Worm (Caenorhabditis elegans) whole organism, L1 larva: ENCODE measurements around the gene ddn-2.

Experiments
- C04F5.9 ChIP-seq: sonication (generic microtip); optimal IDR thresholded peaks from 2 replicates; lab custom pipeline; 2016; ENCODE audit warnings: missing genetic modification characterization, missing compliant biosample characterization
- C16A3.4 ChIP-seq: fragments of 150-350 bp; optimal IDR thresholded peaks from 2 replicates; lab custom pipeline; 2014; ENCODE audit warnings: missing biosample characterization, missing genetic modification characterization
- Y116A8C.19 ChIP-seq: sonication (generic microtip); optimal IDR thresholded peaks from 2 replicates; lab custom pipeline; 2016; ENCODE audit warnings: missing compliant biosample characterization, missing genetic modification characterization, borderline replicate concordance
- aha-1 ChIP-seq: fragments of 150-350 bp; optimal IDR thresholded peaks from 2 replicates; lab custom pipeline; 2014; ENCODE audit warnings: missing biosample characterization, missing genetic modification characterization
- ama-1 ChIP-seq: fragments of 150-350 bp; optimal IDR thresholded peaks from 2 replicates; lab custom pipeline; 2014
- blmp-1 ChIP-seq: fragments of 150-350 bp; optimal IDR thresholded peaks from 2 replicates; lab custom pipeline; 2014; ENCODE audit warnings: missing biosample characterization, missing genetic modification characterization
- ceh-8 ChIP-seq: fragments of 200-800 bp; sonication (Bioruptor generic); optimal IDR thresholded peaks from 2 replicates; lab custom pipeline; 2018; ENCODE audit warnings: mild to moderate bottlenecking, missing genetic modification characterization, moderate library complexity, missing compliant biosample characterization
- ceh-90 ChIP-seq: sonication (generic microtip); optimal IDR thresholded peaks from 2 replicates; lab custom pipeline; 2016; ENCODE audit warnings: missing genetic modification characterization, missing compliant biosample characterization
- ces-1 ChIP-seq: fragments of 150-350 bp; optimal IDR thresholded peaks from 2 replicates; lab custom pipeline; 2014; ENCODE audit warnings: missing biosample characterization, missing genetic modification reagents, missing genetic modification characterization
- dpl-1 ChIP-seq, 3 experiments: fragments of 150-350 bp in 2 of 3; sonication (generic microtip) in 1 of 3; optimal IDR thresholded peaks; 2 replicates each; lab custom pipeline; 2014 to 2017; ENCODE audit warnings: missing biosample characterization in 3 of 3, missing genetic modification characterization in 3 of 3, missing genetic modification reagents in 3 of 3
- dsc-1 ChIP-seq: sonication (generic microtip); optimal IDR thresholded peaks from 2 replicates; lab custom pipeline; 2016; ENCODE audit warnings: mild to moderate bottlenecking, missing genetic modification characterization, missing compliant biosample characterization
- egl-13 ChIP-seq: sonication (generic microtip); optimal IDR thresholded peaks from 2 replicates; lab custom pipeline; 2016; ENCODE audit warnings: missing genotype, missing genetic modification reagents, missing genetic modification characterization, missing compliant biosample characterization
- elt-2 ChIP-seq: sonication (generic microtip); optimal IDR thresholded peaks from 2 replicates; lab custom pipeline; 2016; ENCODE audit warnings: missing genetic modification characterization, mild to moderate bottlenecking, inconsistent platforms, missing compliant biosample characterization, missing genetic modification reagents
- elt-3 ChIP-seq, 6 experiments: fragments of 150-350 bp in 1 of 6; sonication (generic microtip); optimal IDR thresholded peaks; 2 replicates each; lab custom pipeline; 2017 to 2018; ENCODE audit warnings: missing biosample characterization in 6 of 6, missing genetic modification characterization in 6 of 6, inconsistent platforms in 1 of 6
- fkh-4 ChIP-seq: sonication (generic microtip); optimal IDR thresholded peaks from 2 replicates; lab custom pipeline; 2016; ENCODE audit warnings: missing compliant biosample characterization, missing genetic modification characterization, borderline replicate concordance
- fos-1 ChIP-seq: fragments of 150-350 bp; optimal IDR thresholded peaks from 2 replicates; lab custom pipeline; 2014; ENCODE audit warnings: missing biosample characterization, missing genetic modification characterization
- hlh-17 ChIP-seq: fragments of 200-800 bp; sonication (Bioruptor generic); optimal IDR thresholded peaks from 2 replicates; lab custom pipeline; 2018; ENCODE audit warnings: missing genetic modification characterization, mild to moderate bottlenecking, missing compliant biosample characterization, moderate library complexity, borderline replicate concordance
- irx-1 ChIP-seq: sonication (generic microtip); optimal IDR thresholded peaks from 2 replicates; lab custom pipeline; 2016; ENCODE audit warnings: missing genetic modification characterization, missing compliant biosample characterization
- jun-1 ChIP-seq: fragments of 150-350 bp; optimal IDR thresholded peaks from 2 replicates; lab custom pipeline; 2014; ENCODE audit warnings: missing biosample characterization, missing genetic modification reagents, missing genetic modification characterization
- lin-15B ChIP-seq: fragments of 150-350 bp; sonication (generic microtip); optimal IDR thresholded peaks from 3 replicates; lab custom pipeline; 2014; ENCODE audit warnings: missing biosample characterization, missing genetic modification characterization
- lin-35 ChIP-seq, 2 experiments: fragments of 150-350 bp; optimal IDR thresholded peaks; 2 replicates each; lab custom pipeline; 2014; ENCODE audit warnings: missing biosample characterization in 2 of 2, missing genetic modification characterization in 2 of 2, missing genetic modification reagents in 2 of 2
- mdl-1 ChIP-seq, 2 experiments: fragments of 150-350 bp; optimal IDR thresholded peaks; 2 replicates each; lab custom pipeline; 2014 to 2017; ENCODE audit warnings: missing biosample characterization in 2 of 2, missing genetic modification characterization in 2 of 2, inconsistent platforms in 1 of 2
- mef-2 ChIP-seq: fragments of 150-350 bp; optimal IDR thresholded peaks from 2 replicates; lab custom pipeline; 2014; ENCODE audit warnings: missing biosample characterization, missing genetic modification characterization
- mep-1 ChIP-seq: fragments of 150-350 bp; optimal IDR thresholded peaks from 2 replicates; lab custom pipeline; 2014; ENCODE audit warnings: missing biosample characterization, missing genetic modification characterization
- nhr-12 ChIP-seq: sonication (generic microtip); optimal IDR thresholded peaks from 2 replicates; lab custom pipeline; 2017; ENCODE audit warnings: missing biosample characterization, missing genetic modification characterization
- nhr-19 ChIP-seq: fragments of 200-800 bp; sonication (Bioruptor generic); conservative IDR thresholded peaks from 2 replicates; pipeline ENCODE4 v1.3.6; 2022; ENCODE audit warnings: missing genetic modification characterization, missing compliant biosample characterization
- nhr-47 ChIP-seq: sonication (generic microtip); optimal IDR thresholded peaks from 2 replicates; lab custom pipeline; 2016; ENCODE audit warnings: mild to moderate bottlenecking, missing genetic modification characterization, moderate library complexity, missing compliant biosample characterization
- nhr-90 ChIP-seq: sonication (generic microtip); optimal IDR thresholded peaks from 2 replicates; lab custom pipeline; 2016; ENCODE audit warnings: mild to moderate bottlenecking, missing genetic modification characterization, missing compliant biosample characterization; ENCODE audit not compliant: poor library complexity
- pag-3 ChIP-seq: sonication (generic microtip); optimal IDR thresholded peaks from 2 replicates; lab custom pipeline; 2017; ENCODE audit warnings: missing genetic modification characterization, mild to moderate bottlenecking, missing compliant biosample characterization, antibody characterized with exemption, borderline replicate concordance; ENCODE audit not compliant: insufficient read depth
- skn-1 ChIP-seq: fragments of 150-350 bp; optimal IDR thresholded peaks from 2 replicates; lab custom pipeline; 2014; ENCODE audit warnings: missing biosample characterization, missing genetic modification characterization
- snu-23 ChIP-seq: sonication (generic microtip); optimal IDR thresholded peaks from 2 replicates; lab custom pipeline; 2016; ENCODE audit warnings: missing genetic modification characterization, missing compliant biosample characterization
- sox-4 ChIP-seq: sonication (generic microtip); optimal IDR thresholded peaks from 2 replicates; lab custom pipeline; 2016; ENCODE audit warnings: missing genetic modification characterization, missing compliant biosample characterization
- sptf-1 ChIP-seq: fragments of 150-350 bp; optimal IDR thresholded peaks from 2 replicates; lab custom pipeline; 2014; ENCODE audit warnings: missing biosample characterization, missing genetic modification characterization
- unc-130 ChIP-seq: fragments of 150-350 bp; optimal IDR thresholded peaks from 2 replicates; lab custom pipeline; 2017; ENCODE audit warnings: missing biosample characterization, missing genetic modification characterization, inconsistent platforms
- unc-86 ChIP-seq: sonication (generic microtip); optimal IDR thresholded peaks from 2 replicates; lab custom pipeline; 2016; ENCODE audit warnings: missing genetic modification characterization, missing compliant biosample characterization
- vab-15 ChIP-seq: sonication (generic microtip); optimal IDR thresholded peaks from 2 replicates; lab custom pipeline; 2017; ENCODE audit warnings: missing genotype, mild to moderate bottlenecking, missing genetic modification characterization, missing compliant biosample characterization
- ztf-4 ChIP-seq: fragments of 150-350 bp; optimal IDR thresholded peaks from 2 replicates; lab custom pipeline; 2014; ENCODE audit warnings: missing biosample characterization, missing genetic modification characterization

Gene ddn-2

ce11 chrII:12879758-12880157 is 29.1 kb upstream of the ddn-2 start:
- TF ChIP-seq unc-86 (tag; lab: Kevin White, UChicago) (no peak), elt-2 (peak; percentile 73), lin-35 (GFP tag; optimal IDR thresholded peaks at IDR 0.05; lab: Kevin White, UChicago) (no peak), blmp-1 (peak; percentile 20), C16A3.4 (tag; lab: Kevin White, UChicago) (no peak), C04F5.9 (tag; lab: Kevin White, UChicago) (no peak), elt-3 (tag; optimal IDR thresholded peaks at IDR 0.05; lab: Kevin White, UChicago) (peak in 1 of 6 experiments; percentile 70), nhr-19 (GFP tag; lab: Robert Waterston, UW) (0 out of 2 replicates have a peak, but pooled peaks have one; percentile 8), pag-3 (tag; lab: Kevin White, UChicago) (no peak), sox-4 (tag; lab: Kevin White, UChicago) (no peak), nhr-12 (no peak), nhr-47 (tag; lab: Kevin White, UChicago) (no peak), ztf-4 (tag; lab: Kevin White, UChicago) (no peak)

- TF ChIP-seq egl-13 (tag; lab: Kevin White, UChicago) = no peak
Measured at ce11 chrII:12880406-12880805, 28.5 kb upstream of the ddn-2 start, which contains the start of gene F35C5.1. Gene F35C5.1, plus strand, starts transcription at chrII:12880804.

- TF ChIP-seq nhr-19 (GFP tag; lab: Robert Waterston, UW) (no peak), fos-1 (tag; lab: Kevin White, UChicago) (no peak), hlh-17 (no peak), mdl-1 (tag; optimal IDR thresholded peaks at IDR 0.05; lab: Kevin White, UChicago) (no peak), irx-1 (no peak), ama-1 (lab: Kevin White, UChicago) (no peak), fkh-4 (tag; lab: Kevin White, UChicago) (no peak), nhr-12 (no peak), unc-86 (tag; lab: Kevin White, UChicago) (no peak), ceh-8 (no peak), unc-130 (no peak)
Measured at ce11 chrII:12884972-12885371, 23.9 kb upstream of the ddn-2 start, which contains the start of gene sra-14. Gene sra-14, plus strand, starts transcription at chrII:12885272.

- TF ChIP-seq mef-2 = no peak
- no peak for TF ChIP-seq fkh-4 (tag; lab: Kevin White, UChicago)
- no peak for TF ChIP-seq nhr-90 (tag; lab: Kevin White, UChicago)
- no peak for TF ChIP-seq jun-1 (tag; lab: Kevin White, UChicago)
- TF ChIP-seq sptf-1 (tag; lab: Kevin White, UChicago) = no peak
- TF ChIP-seq dsc-1 (tag; lab: Kevin White, UChicago) = no peak
- TF ChIP-seq snu-23 (GFP tag; lab: Kevin White, UChicago) = no peak
- TF ChIP-seq ceh-90 = no peak
- TF ChIP-seq mep-1 (tag; lab: Kevin White, UChicago) = no peak
- TF ChIP-seq dpl-1 (GFP tag; optimal IDR thresholded peaks at IDR 0.05; lab: Kevin White, UChicago) = no peak
- TF ChIP-seq Y116A8C.19 = no peak
- no peak for TF ChIP-seq unc-130
- TF ChIP-seq lin-15B (tag; lab: Kevin White, UChicago) = no peak
- TF ChIP-seq ces-1 = no peak
- no peak for TF ChIP-seq aha-1 (tag; lab: Kevin White, UChicago)
- no peak for TF ChIP-seq skn-1
- no peak for TF ChIP-seq vab-15 (tag; lab: Kevin White, UChicago)
Measured at ce11 chrII:12888471-12888870, 20.4 kb upstream of the ddn-2 start, which contains the start of gene F35C5.3. Gene F35C5.3, plus strand, starts transcription at chrII:12888771.
